Worm (Caenorhabditis elegans): ENCODE results near the gene R07C12.3.
"Not testable (repeated sequence)": the region's sequence is repeated elsewhere in the genome, so short reads cannot be mapped to it uniquely, and the experiment has no call there.

ce11 chrIV:4184767-4185166 lies 39.9 kb downstream of the R07C12.3 start:
- TF ChIP-seq lsy-2 (tag; optimal IDR thresholded peaks at IDR 0.05) = peak; percentile 62
- TF ChIP-seq unc-39 (tag; optimal IDR thresholded peaks at IDR 0.05); ceh-43 (GFP tag; optimal IDR thresholded peaks at IDR 0.05); sem-2 (GFP tag; optimal IDR thresholded peaks at IDR 0.05); ztf-11 (tag; optimal IDR thresholded peaks at IDR 0.05): not testable (repeated sequence)

All from whole organism, mixed stage, embryonic.